Fruit fly (Drosophila melanogaster) S2 (cell line): ENCODE measurements around the gene AP-1-2beta.

Experiments used
- CG8478 ChIP-seq: fragments of >200 bp; optimal IDR thresholded peaks from 2 replicates; lab custom pipeline; 2018
- CTCF ChIP-seq, 2 experiments: fragments of >200 bp; optimal IDR thresholded peaks; 2 replicates each; lab custom pipeline; 2018

DNA sequence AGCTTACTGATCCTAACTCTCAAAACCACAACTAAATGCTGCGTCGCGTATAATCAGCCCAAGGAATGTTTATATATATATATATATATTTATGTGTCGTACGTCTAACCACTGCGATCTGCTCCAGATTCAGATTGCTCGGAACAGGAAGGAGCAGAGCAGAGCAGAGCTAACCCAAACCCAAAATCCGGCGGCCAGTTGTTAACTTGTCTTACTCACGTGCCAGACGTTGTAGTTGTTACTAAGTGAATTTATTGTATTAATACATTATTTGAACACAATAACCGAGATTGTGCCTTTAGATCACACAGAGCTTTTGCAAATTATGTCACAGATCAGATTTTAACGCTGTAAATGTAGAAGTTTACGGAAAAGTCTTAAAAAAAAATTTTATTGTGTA lies 17.2 kb downstream of the AP-1-2beta start, which contains the start of gene Alr:
- no peak for TF ChIP-seq CTCF (optimal IDR thresholded peaks at IDR 0.05; lab: Kevin White, UChicago)
- no peak for TF ChIP-seq CG8478 (lab: Kevin White, UChicago)
